Fruit fly (Drosophila melanogaster): ENCODE data around the gene Naa60.

The Naa60 gene

dm6 chr3L:9698193-9698642 is 28.5 kb upstream of the Naa60 start, which contains the start of gene Ubc4 (continued):
- TF ChIP-seq Spps (tag; optimal IDR thresholded peaks at IDR 0.05) (no peak), CG3163 (GFP tag; optimal IDR thresholded peaks at IDR 0.05) (no peak), unc-4 (GFP tag; IDR thresholded peaks at IDR 0.05; ENCODE audit: partially characterized antibody) (peak; percentile 90), ems (GFP tag; optimal IDR thresholded peaks at IDR 0.05) (no peak), CG14667 (GFP tag; IDR thresholded peaks at IDR 0.05) (no peak), HLH4C (GFP tag; IDR thresholded peaks at IDR 0.05; ENCODE audit: partially characterized antibody) (peak; percentile 81), D19A (tag; optimal IDR thresholded peaks at IDR 0.05) (no peak), lola (GFP tag; optimal IDR thresholded peaks at IDR 0.05) (no peak), CG42726 (GFP tag; IDR thresholded peaks at IDR 0.05; ENCODE audit: partially characterized antibody) (peak; percentile 79), grau (tag; optimal IDR thresholded peaks at IDR 0.05) (no peak), CG18011 (GFP tag; optimal IDR thresholded peaks at IDR 0.05) (no peak), repo (GFP tag; optimal IDR thresholded peaks at IDR 0.05) (peak; percentile 8), CG10366 (GFP tag; IDR thresholded peaks at IDR 0.05) (no peak), Ets65A (GFP tag) (peak; percentile 49), bbx (GFP tag; IDR thresholded peaks at IDR 0.05; ENCODE audit: partially characterized antibody) (peak; percentile 89), cwo (GFP tag; optimal IDR thresholded peaks at IDR 0.05) (no peak), Dp (GFP tag; optimal IDR thresholded peaks at IDR 0.05) (peak; percentile 97), CG2120 (GFP tag; optimal IDR thresholded peaks at IDR 0.05) (peak; percentile 51), sim (GFP tag; IDR thresholded peaks at IDR 0.05) (no peak), CG2202 (tag; optimal IDR thresholded peaks at IDR 0.05) (no peak), hb (GFP tag; IDR thresholded peaks at IDR 0.05; ENCODE audit: partially characterized antibody) (peak; percentile 76), bab2 (GFP tag; optimal IDR thresholded peaks at IDR 0.05) (no peak), CHES-1-like (GFP tag; optimal IDR thresholded peaks at IDR 0.05) (peak; percentile 11), H15 (GFP tag; IDR thresholded peaks at IDR 0.05) (no peak), peb (GFP tag; IDR thresholded peaks at IDR 0.05) (no peak), lov (optimal IDR thresholded peaks at IDR 0.05) (no peak), lov (GFP tag; IDR thresholded peaks at IDR 0.05) (no peak), CTCF (GFP tag; optimal IDR thresholded peaks at IDR 0.05) (peak; percentile 75), CG10147 (GFP tag; optimal IDR thresholded peaks at IDR 0.05) (no peak), CG2116 (GFP tag; optimal IDR thresholded peaks at IDR 0.05) (peak; percentile 78), Dip3 (GFP tag; optimal IDR thresholded peaks at IDR 0.05) (peak; percentile 4), CG15514 (GFP tag; optimal IDR thresholded peaks at IDR 0.05) (peak; percentile 53), ac (GFP tag; optimal IDR thresholded peaks at IDR 0.05) (no peak), org-1 (GFP tag; optimal IDR thresholded peaks at IDR 0.05) (no peak), tll (GFP tag; optimal IDR thresholded peaks at IDR 0.05) (no peak), exex (tag; optimal IDR thresholded peaks at IDR 0.05) (no peak), CG6791 (GFP tag; IDR thresholded peaks at IDR 0.05; ENCODE audit: partially characterized antibody) (peak; percentile 84), croc (GFP tag; conservative IDR thresholded peaks at IDR 0.05) (no peak), fru (optimal IDR thresholded peaks at IDR 0.05) (no peak), CG11085 (GFP tag; IDR thresholded peaks at IDR 0.05) (no peak), row (GFP tag; IDR thresholded peaks at IDR 0.05) (peak; percentile 66), CG15269 (tag; optimal IDR thresholded peaks at IDR 0.05) (no peak), nom (GFP tag; optimal IDR thresholded peaks at IDR 0.05) (peak; percentile 52), YL-1 (GFP tag; optimal IDR thresholded peaks at IDR 0.05) (peak; percentile 65), NC2β (GFP tag; optimal IDR thresholded peaks at IDR 0.05) (no peak), z (GFP tag; IDR thresholded peaks at IDR 0.05) (no peak), CG3281 (GFP tag; optimal IDR thresholded peaks at IDR 0.05) (no peak), lbe (GFP tag; optimal IDR thresholded peaks at IDR 0.05) (no peak), CG7786 (GFP tag; optimal IDR thresholded peaks at IDR 0.05) (no peak), dpn (GFP tag; optimal IDR thresholded peaks at IDR 0.05) (peak in 1 of 2 experiments; percentile 2), CG12071 (GFP tag; optimal IDR thresholded peaks at IDR 0.05) (no peak), lilli (GFP tag; optimal IDR thresholded peaks at IDR 0.05) (peak; percentile 42)
